Fruit fly (Drosophila melanogaster) whole organism, embryonic: Measurements from ENCODE around the gene SoYb.

ENCODE experiments used
- Asciz ChIP-seq: fragments of 200-800 bp; sonication (Bioruptor generic); optimal IDR thresholded peaks from 2 replicates; lab custom pipeline; 2017; ENCODE audit warnings: missing biosample characterization, mild to moderate bottlenecking, missing genetic modification characterization, missing genetic modification reagents
- B-H1 ChIP-seq: fragments of 200-800 bp; sonication (Bioruptor generic); IDR thresholded peaks from 3 replicates; pipeline ENCODE4 v1.3.6; 2022; ENCODE audit warnings: missing biosample characterization, missing genetic modification characterization
- Bgb ChIP-seq: fragments of 200-800 bp; sonication (Bioruptor generic); IDR thresholded peaks from 2 replicates; pipeline ENCODE4 v1.3.6; 2022; ENCODE audit warnings: missing biosample characterization, missing genetic modification characterization; ENCODE audit not compliant: partially characterized antibody
- CG10147 ChIP-seq: fragments of 200-800 bp; sonication (Bioruptor generic); optimal IDR thresholded peaks from 2 replicates; lab custom pipeline; 2019; ENCODE audit warnings: missing biosample characterization, mild to moderate bottlenecking, missing genetic modification characterization, moderate library complexity
- CG10274 ChIP-seq: fragments of 200-800 bp; sonication (Bioruptor generic); optimal IDR thresholded peaks from 3 replicates; lab custom pipeline; 2017; ENCODE audit warnings: missing biosample characterization, mild to moderate bottlenecking, missing genetic modification characterization
- CG10462 ChIP-seq: fragments of 200-800 bp; sonication (Bioruptor generic); optimal IDR thresholded peaks from 2 replicates; lab custom pipeline; 2016; ENCODE audit warnings: missing biosample characterization, missing genetic modification characterization
- CG12071 ChIP-seq: fragments of 200-800 bp; sonication (Bioruptor generic); optimal IDR thresholded peaks from 3 replicates; lab custom pipeline; 2018; ENCODE audit warnings: missing biosample characterization, mild to moderate bottlenecking, missing genetic modification characterization
- CG13424 ChIP-seq: fragments of 200-800 bp; sonication (Bioruptor generic); optimal IDR thresholded peaks from 2 replicates; lab custom pipeline; 2019; ENCODE audit warnings: missing biosample characterization, mild to moderate bottlenecking, missing genetic modification characterization, moderate library complexity
- CG1529 ChIP-seq: fragments of 200-800 bp; sonication (Bioruptor generic); optimal IDR thresholded peaks from 3 replicates; lab custom pipeline; 2018; ENCODE audit warnings: missing biosample characterization, missing genetic modification characterization
- CG16863 ChIP-seq: fragments of 200-800 bp; sonication (Bioruptor generic); optimal IDR thresholded peaks from 3 replicates; lab custom pipeline; 2016; ENCODE audit warnings: missing biosample characterization, missing genetic modification characterization
- CG17359 ChIP-seq: fragments of 200-800 bp; sonication (Bioruptor generic); optimal IDR thresholded peaks from 3 replicates; lab custom pipeline; 2018; ENCODE audit warnings: missing biosample characterization, mild to moderate bottlenecking, missing genetic modification characterization, moderate library complexity
- CG17802 ChIP-seq: fragments of 200-800 bp; sonication (Bioruptor generic); optimal IDR thresholded peaks from 2 replicates; lab custom pipeline; 2018; ENCODE audit warnings: missing biosample characterization, mild to moderate bottlenecking, missing genetic modification characterization, moderate library complexity
- CG18476 ChIP-seq: fragments of 200-800 bp; sonication (Bioruptor generic); optimal IDR thresholded peaks from 2 replicates; lab custom pipeline; 2016; ENCODE audit warnings: missing biosample characterization, mild to moderate bottlenecking, missing genetic modification characterization
- CG3281 ChIP-seq: fragments of 200-800 bp; sonication (Bioruptor generic); optimal IDR thresholded peaks from 3 replicates; lab custom pipeline; 2017; ENCODE audit warnings: missing biosample characterization, mild to moderate bottlenecking, missing genetic modification characterization
- CG3847 ChIP-seq: fragments of 200-800 bp; sonication (Bioruptor generic); IDR thresholded peaks from 2 replicates; pipeline ENCODE4 v1.3.6; 2022; ENCODE audit warnings: missing biosample characterization, missing genetic modification characterization
- CG4707 ChIP-seq: fragments of 200-800 bp; sonication (Bioruptor generic); optimal IDR thresholded peaks from 2 replicates; lab custom pipeline; 2018; ENCODE audit warnings: missing biosample characterization, mild to moderate bottlenecking, missing genetic modification characterization, moderate library complexity
- CG5245 ChIP-seq: fragments of 200-800 bp; sonication (Bioruptor generic); optimal IDR thresholded peaks from 3 replicates; lab custom pipeline; 2016; ENCODE audit warnings: missing biosample characterization, missing genetic modification characterization
- CG6813 ChIP-seq: fragments of 200-800 bp; sonication (Bioruptor generic); optimal IDR thresholded peaks from 2 replicates; lab custom pipeline; 2017; ENCODE audit warnings: missing biosample characterization, missing genetic modification characterization, mild to moderate bottlenecking, moderate library complexity, missing genetic modification reagents
- CG7271 ChIP-seq: fragments of 200-800 bp; sonication (Bioruptor generic); optimal IDR thresholded peaks from 2 replicates; lab custom pipeline; 2018; ENCODE audit warnings: missing biosample characterization, mild to moderate bottlenecking, missing genetic modification characterization, moderate library complexity
- CG8281 ChIP-seq: fragments of 200-800 bp; sonication (Bioruptor generic); optimal IDR thresholded peaks from 2 replicates; lab custom pipeline; 2018; ENCODE audit warnings: missing biosample characterization, mild to moderate bottlenecking, missing genetic modification characterization, moderate library complexity
- CG8478 ChIP-seq: fragments of >200 bp; optimal IDR thresholded peaks from 2 replicates; lab custom pipeline; 2018
- CG9932 ChIP-seq: fragments of 200-800 bp; sonication (Bioruptor generic); IDR thresholded peaks from 2 replicates; pipeline ENCODE4 v1.3.6; 2022; ENCODE audit warnings: missing biosample characterization, missing genetic modification characterization
- D19A ChIP-seq: fragments of 200-800 bp; optimal IDR thresholded peaks from 3 replicates; lab custom pipeline; 2019; ENCODE audit warnings: missing biosample characterization, mild to moderate bottlenecking, missing genetic modification characterization, moderate library complexity
- D19B ChIP-seq: fragments of 200-800 bp; sonication (Bioruptor generic); optimal IDR thresholded peaks from 2 replicates; lab custom pipeline; 2017; ENCODE audit warnings: missing biosample characterization, mild to moderate bottlenecking, missing genetic modification characterization
- Dad ChIP-seq: fragments of 200-800 bp; sonication (Bioruptor generic); optimal IDR thresholded peaks from 3 replicates; lab custom pipeline; 2016; ENCODE audit warnings: missing biosample characterization, missing genetic modification characterization
- Dll ChIP-seq: fragments of 200-800 bp; sonication (Bioruptor generic); IDR thresholded peaks from 4 replicates; pipeline ENCODE4 v1.3.6; 2022; ENCODE audit warnings: missing biosample characterization, missing genetic modification characterization; ENCODE audit not compliant: partially characterized antibody
- Eip74EF ChIP-seq, 2 experiments: fragments of 200-800 bp in 1 of 2; fragments of >200 bp in 1 of 2; sonication (Bioruptor generic) in 1 of 2; optimal IDR thresholded peaks; 2 replicates each; lab custom pipeline; 2017 to 2019; ENCODE audit warnings: missing biosample characterization in 2 of 2, missing genetic modification characterization in 2 of 2, mild to moderate bottlenecking in 1 of 2, moderate library complexity in 1 of 2
- Hmr ChIP-seq: fragments of 200-800 bp; sonication (Bioruptor generic); optimal IDR thresholded peaks from 3 replicates; lab custom pipeline; 2017; ENCODE audit warnings: mild to moderate bottlenecking, missing biosample characterization, missing genetic modification reagents, missing genetic modification characterization
- Lhr ChIP-seq: fragments of 200-800 bp; sonication (Bioruptor generic); optimal IDR thresholded peaks from 3 replicates; lab custom pipeline; 2017; ENCODE audit warnings: mild to moderate bottlenecking, missing biosample characterization, missing genetic modification reagents, missing genetic modification characterization
- PHDP ChIP-seq: fragments of 200-800 bp; sonication (Bioruptor generic); optimal IDR thresholded peaks from 3 replicates; lab custom pipeline; 2018; ENCODE audit warnings: missing biosample characterization, mild to moderate bottlenecking, missing genetic modification characterization, moderate library complexity
- Side ChIP-seq: fragments of 200-800 bp; sonication (Bioruptor generic); optimal IDR thresholded peaks from 2 replicates; lab custom pipeline; 2016; ENCODE audit warnings: missing biosample characterization, missing genetic modification characterization
- Sry-δ ChIP-seq: fragments of 200-800 bp; sonication (Bioruptor generic); optimal IDR thresholded peaks from 2 replicates; lab custom pipeline; 2016; ENCODE audit warnings: missing biosample characterization, missing genetic modification characterization
- btn ChIP-seq: fragments of 200-800 bp; sonication (Bioruptor generic); optimal IDR thresholded peaks from 2 replicates; lab custom pipeline; 2016; ENCODE audit warnings: missing biosample characterization, missing genetic modification characterization
- caup ChIP-seq: fragments of 200-800 bp; sonication (Bioruptor generic); optimal IDR thresholded peaks from 3 replicates; lab custom pipeline; 2017; ENCODE audit warnings: missing biosample characterization, mild to moderate bottlenecking, missing genetic modification characterization, moderate library complexity; ENCODE audit not compliant: severe bottlenecking
- ci ChIP-seq: fragments of 200-800 bp; sonication (Bioruptor generic); IDR thresholded peaks from 3 replicates; pipeline ENCODE4 v1.3.6; 2022; ENCODE audit warnings: missing biosample characterization, missing genetic modification characterization
- da ChIP-seq: fragments of 200-800 bp; sonication (Bioruptor generic); optimal IDR thresholded peaks from 2 replicates; lab custom pipeline; 2016; ENCODE audit warnings: missing biosample characterization, missing genetic modification characterization
- fd102C ChIP-seq: fragments of 200-800 bp; sonication (Bioruptor generic); optimal IDR thresholded peaks from 2 replicates; lab custom pipeline; 2018; ENCODE audit warnings: missing biosample characterization, mild to moderate bottlenecking, missing genetic modification characterization, moderate library complexity
- fd3F ChIP-seq: fragments of 200-800 bp; sonication (Bioruptor generic); optimal IDR thresholded peaks from 2 replicates; lab custom pipeline; 2018; ENCODE audit warnings: missing biosample characterization, mild to moderate bottlenecking, missing genetic modification characterization, moderate library complexity
- gcm ChIP-seq: fragments of 200-800 bp; sonication (Bioruptor generic); optimal IDR thresholded peaks from 2 replicates; lab custom pipeline; 2019; ENCODE audit warnings: missing biosample characterization, mild to moderate bottlenecking, missing genetic modification characterization, moderate library complexity
- hb ChIP-seq: fragments of 200-800 bp; sonication (Bioruptor generic); IDR thresholded peaks from 3 replicates; pipeline ENCODE4 v1.3.6; 2022; ENCODE audit warnings: missing biosample characterization, missing genetic modification characterization; ENCODE audit not compliant: partially characterized antibody
- hkb ChIP-seq, 2 experiments: fragments of 200-800 bp in 1 of 2; fragments of >200 bp in 1 of 2; sonication (Bioruptor generic) in 1 of 2; IDR thresholded peaks in 1 of 2; optimal IDR thresholded peaks in 1 of 2; 2 replicates each; pipeline versions ENCODE4 v1.3.6 to Lab custom; 2017 to 2022; ENCODE audit warnings: missing biosample characterization in 1 of 2, missing genetic modification characterization in 1 of 2
- lab ChIP-seq: fragments of 200-800 bp; sonication (Bioruptor generic); optimal IDR thresholded peaks from 3 replicates; lab custom pipeline; 2017; ENCODE audit warnings: missing biosample characterization, missing genetic modification characterization, mild to moderate bottlenecking, moderate library complexity, missing genetic modification reagents
- lola ChIP-seq, 3 experiments: fragments of >200 bp in 2 of 3; fragments of 200-800 bp in 1 of 3; sonication (Bioruptor generic) in 1 of 3; optimal IDR thresholded peaks; 2 replicates each; lab custom pipeline; 2017 to 2019; ENCODE audit warnings: missing biosample characterization in 3 of 3, missing genetic modification characterization in 3 of 3, mild to moderate bottlenecking in 1 of 3, moderate library complexity in 1 of 3
- maf-S ChIP-seq: fragments of 200-800 bp; sonication (Bioruptor generic); optimal IDR thresholded peaks from 2 replicates; lab custom pipeline; 2016; ENCODE audit warnings: missing biosample characterization, missing genetic modification characterization
- pb ChIP-seq: fragments of 200-800 bp; sonication (Bioruptor generic); optimal IDR thresholded peaks from 3 replicates; lab custom pipeline; 2016; ENCODE audit warnings: missing biosample characterization, missing genetic modification characterization
- pros ChIP-seq: fragments of 200-800 bp; sonication (Bioruptor generic); optimal IDR thresholded peaks from 3 replicates; lab custom pipeline; 2019; ENCODE audit warnings: missing biosample characterization, mild to moderate bottlenecking, missing genetic modification characterization, moderate library complexity
- sqz ChIP-seq: fragments of 200-800 bp; sonication (Bioruptor generic); optimal IDR thresholded peaks from 3 replicates; lab custom pipeline; 2018; ENCODE audit warnings: missing biosample characterization, mild to moderate bottlenecking, missing genetic modification characterization
- vnd ChIP-seq: fragments of 200-800 bp; sonication (Bioruptor generic); IDR thresholded peaks from 3 replicates; pipeline ENCODE4 v1.3.6; 2022; ENCODE audit warnings: missing biosample characterization, missing genetic modification characterization; ENCODE audit not compliant: partially characterized antibody

The SoYb gene

dm6 chr2L:10003593-10003992, 1.1 kb upstream of the SoYb start, which contains the start of gene Ndf (continued):
- TF ChIP-seq CG13424 (peak; percentile 63), CG8478 (no peak), CG8281 (tag; lab: Kevin White, UChicago) (no peak), CG6813 (GFP tag; lab: Kevin White, UChicago) (peak; percentile 24), B-H1 (GFP tag; lab: Robert Waterston, UW) (no peak), hb (GFP tag; lab: Robert Waterston, UW) (peak; percentile 65), CG10274 (GFP tag; lab: Kevin White, UChicago) (peak; percentile 9), Hmr (GFP tag; lab: Kevin White, UChicago) (peak; percentile 77), sqz (GFP tag; lab: Kevin White, UChicago) (peak; percentile 32), PHDP (tag; lab: Kevin White, UChicago) (peak; percentile 59), CG18476 (GFP tag; lab: Kevin White, UChicago) (peak; percentile 43), Side (peak; percentile 37), da (GFP tag; lab: Kevin White, UChicago) (no peak), btn (GFP tag; lab: Kevin White, UChicago) (no peak), CG10147 (GFP tag; lab: Kevin White, UChicago) (peak; percentile 44), hkb (optimal IDR thresholded peaks at IDR 0.05; lab: Kevin White, UChicago) (no peak), hkb (GFP tag; IDR thresholded peaks at IDR 0.05; lab: Robert Waterston, UW) (peak; percentile 18; the same call in 1 of the 2 replicates), Dll (GFP tag; lab: Robert Waterston, UW) (peak; percentile 72), CG17802 (tag; lab: Kevin White, UChicago) (peak; percentile 50), D19B (GFP tag; lab: Kevin White, UChicago) (peak; percentile 18), gcm (GFP tag; lab: Kevin White, UChicago) (peak; percentile 59), fd3F (GFP tag; lab: Kevin White, UChicago) (peak; percentile 50), CG12071 (no peak), CG3847 (GFP tag; lab: Robert Waterston, UW) (peak; percentile 93), vnd (GFP tag; lab: Robert Waterston, UW) (peak; percentile 62), CG9932 (peak; percentile 87), ci (GFP tag; lab: Robert Waterston, UW) (peak; percentile 88), Eip74EF (GFP tag; optimal IDR thresholded peaks at IDR 0.05; lab: Kevin White, UChicago) (no peak), Lhr (GFP tag; lab: Kevin White, UChicago) (peak; percentile 65), lab (GFP tag; lab: Kevin White, UChicago) (peak; percentile 82), Sry-δ (GFP tag; lab: Kevin White, UChicago) (peak; percentile 86), fd102C (peak; percentile 33), CG1529 (GFP tag; lab: Kevin White, UChicago) (no peak), lola (GFP tag; optimal IDR thresholded peaks at IDR 0.05; lab: Kevin White, UChicago) (peak in 1 of 3 experiments; percentile 46), CG4707 (GFP tag; lab: Kevin White, UChicago) (no peak), CG3281 (GFP tag; lab: Kevin White, UChicago) (peak; percentile 62), CG7271 (tag; lab: Kevin White, UChicago) (peak; percentile 8), pb (GFP tag; lab: Kevin White, UChicago) (peak; percentile 13), Asciz (GFP tag; lab: Kevin White, UChicago) (no peak), pros (GFP tag; lab: Kevin White, UChicago) (no peak), CG5245 (GFP tag; lab: Kevin White, UChicago) (peak; percentile 23), maf-S (GFP tag; lab: Kevin White, UChicago) (peak; percentile 34), Dad (GFP tag; lab: Kevin White, UChicago) (peak; percentile 76), CG17359 (tag; lab: Kevin White, UChicago) (peak; percentile 63), Bgb (GFP tag; lab: Robert Waterston, UW) (peak; percentile 87), CG16863 (no peak), D19A (tag; lab: Kevin White, UChicago) (peak; percentile 35), CG10462 (no peak), caup (peak; percentile 78)
